Worm (Caenorhabditis elegans) whole organism, midembryonic: ENCODE results near the gene srab-13.

Source experiments
- T22C8.4 ChIP-seq: fragments of 200-800 bp; sonication (Bioruptor generic); IDR thresholded peaks from 2 replicates; pipeline ENCODE4 v1.3.6; 2022; ENCODE audit warnings: missing genetic modification characterization, missing compliant biosample characterization
- cog-1 ChIP-seq: sonication (generic microtip); optimal IDR thresholded peaks from 2 replicates; lab custom pipeline; 2016; ENCODE audit warnings: missing genetic modification characterization, missing compliant biosample characterization
- flt-1 ChIP-seq: fragments of 200-800 bp; sonication (Bioruptor generic); IDR thresholded peaks from 2 replicates; pipeline ENCODE4 v1.3.6; 2022; ENCODE audit warnings: missing genetic modification characterization, missing compliant biosample characterization
- klf-2 ChIP-seq: fragments of 200-800 bp; sonication (Bioruptor generic); conservative IDR thresholded peaks from 2 replicates; pipeline ENCODE4 v1.3.6; 2022; ENCODE audit warnings: missing genetic modification reagents, missing genetic modification characterization, missing compliant biosample characterization
- med-1 ChIP-seq: sonication (generic microtip); optimal IDR thresholded peaks from 2 replicates; lab custom pipeline; 2017; ENCODE audit warnings: missing genetic modification characterization, mild to moderate bottlenecking, missing compliant biosample characterization, antibody characterized with exemption, missing genetic modification reagents; ENCODE audit not compliant: insufficient read depth
- ztf-23 ChIP-seq: fragments of 200-800 bp; sonication (Bioruptor generic); IDR thresholded peaks from 2 replicates; pipeline ENCODE4 v1.3.6; 2022; ENCODE audit warnings: missing genetic modification reagents, missing genetic modification characterization, missing compliant biosample characterization
- ztf-29 ChIP-seq: fragments of 200-800 bp; sonication (Bioruptor generic); IDR thresholded peaks from 2 replicates; pipeline ENCODE4 v1.3.6; 2022; ENCODE audit warnings: missing genetic modification reagents, missing genetic modification characterization, missing compliant biosample characterization

- TF ChIP-seq med-1 (no peak), klf-2 (GFP tag; lab: Robert Waterston, UW) (no peak), cog-1 (tag; lab: Kevin White, UChicago) (no peak), ztf-29 (GFP tag; lab: Robert Waterston, UW) (no peak), ztf-23 (GFP tag; lab: Robert Waterston, UW) (no peak), flt-1 (GFP tag; lab: Robert Waterston, UW) (no peak), T22C8.4 (no peak)
Observed at ce11 chrV:1999531-2000094, 28.1 kb downstream of the srab-13 start, which contains the start of gene alh-5.
